Worm (Caenorhabditis elegans) whole organism, mixed stage, embryonic: ENCODE data around the gene C44C10.10.

Source experiments
- blmp-1 ChIP-seq: fragments of 150-350 bp; optimal IDR thresholded peaks from 2 replicates; lab custom pipeline; 2014; ENCODE audit warnings: missing biosample characterization, missing genetic modification characterization
- ces-1 ChIP-seq: fragments of 150-350 bp; optimal IDR thresholded peaks from 2 replicates; lab custom pipeline; 2014; ENCODE audit warnings: missing biosample characterization, missing genetic modification reagents, missing genetic modification characterization
- elt-1 ChIP-seq: sonication (generic microtip); optimal IDR thresholded peaks from 2 replicates; lab custom pipeline; 2017; ENCODE audit warnings: missing genetic modification characterization, mild to moderate bottlenecking, missing compliant biosample characterization, antibody characterized with exemption, moderate library complexity, borderline replicate concordance; ENCODE audit not compliant: insufficient read depth
- elt-3 ChIP-seq: fragments of 150-350 bp; optimal IDR thresholded peaks from 2 replicates; lab custom pipeline; 2014; ENCODE audit warnings: missing biosample characterization, missing genetic modification characterization
- lin-13 ChIP-seq: fragments of 150-350 bp; optimal IDR thresholded peaks from 2 replicates; lab custom pipeline; 2014; ENCODE audit warnings: missing biosample characterization, missing genetic modification characterization
- lsy-2 ChIP-seq: fragments of 150-350 bp; optimal IDR thresholded peaks from 2 replicates; lab custom pipeline; 2014; ENCODE audit warnings: missing biosample characterization, missing genetic modification characterization
- nhr-28 ChIP-seq: fragments of 150-350 bp; optimal IDR thresholded peaks from 2 replicates; lab custom pipeline; 2014; ENCODE audit warnings: missing biosample characterization, missing genetic modification characterization
- pha-4 ChIP-seq: fragments of 150-350 bp; optimal IDR thresholded peaks from 2 replicates; lab custom pipeline; 2018; ENCODE audit warnings: missing biosample characterization, missing genetic modification reagents, missing genetic modification characterization
- snpc-4 ChIP-seq: fragments of 150-350 bp; optimal IDR thresholded peaks from 2 replicates; lab custom pipeline; 2014; ENCODE audit warnings: missing biosample characterization, missing genetic modification characterization
- tbx-8 ChIP-seq: fragments of 200-800 bp; sonication (Bioruptor generic); optimal IDR thresholded peaks from 2 replicates; lab custom pipeline; 2018; ENCODE audit warnings: mild to moderate bottlenecking, missing genetic modification characterization, moderate library complexity, missing compliant biosample characterization
- unc-62 ChIP-seq: fragments of 150-350 bp; optimal IDR thresholded peaks from 2 replicates; lab custom pipeline; 2014; ENCODE audit warnings: missing biosample characterization, missing genetic modification reagents, missing genetic modification characterization
- ztf-11 ChIP-seq: fragments of 150-350 bp; optimal IDR thresholded peaks from 2 replicates; lab custom pipeline; 2014; ENCODE audit warnings: missing biosample characterization, missing genetic modification characterization

- TF ChIP-seq lsy-2 (tag; lab: Kevin White, UChicago) (no peak), elt-3 (no peak), pha-4 (tag; lab: Kevin White, UChicago) (no peak), blmp-1 (tag; lab: Kevin White, UChicago) (no peak), tbx-8 (GFP tag; lab: Kevin White, UChicago) (no peak), snpc-4 (tag; lab: Kevin White, UChicago) (no peak), nhr-28 (tag; lab: Kevin White, UChicago) (no peak), ztf-11 (tag; lab: Kevin White, UChicago) (no peak), unc-62 (GFP tag; lab: Kevin White, UChicago) (no peak), lin-13 (tag; lab: Kevin White, UChicago) (no peak), elt-1 (tag; lab: Kevin White, UChicago) (no peak), ces-1 (GFP tag; lab: Kevin White, UChicago) (no peak)
Measured at ce11 chrX:11727761-11728160, 37.6 kb downstream of the C44C10.10 start, which contains the start of the genes gst-42 and D1053.2.
